Fruit fly (Drosophila melanogaster) whole organism, embryonic: Measurements from ENCODE around the gene Pex7.
A peak's percentile ranks its signal among the peaks of the same experiment; 100 is the strongest.

Experiments used
- Antp ChIP-seq: fragments of 200-800 bp; sonication (Bioruptor generic); optimal IDR thresholded peaks from 3 replicates; lab custom pipeline; 2016; ENCODE audit warnings: missing biosample characterization, missing genetic modification characterization
- CG10209 ChIP-seq: fragments of 200-800 bp; sonication (Bioruptor generic); optimal IDR thresholded peaks from 3 replicates; lab custom pipeline; 2017; ENCODE audit warnings: missing biosample characterization, mild to moderate bottlenecking, missing genetic modification characterization, missing genetic modification reagents
- CG10462 ChIP-seq: fragments of 200-800 bp; sonication (Bioruptor generic); optimal IDR thresholded peaks from 2 replicates; lab custom pipeline; 2016; ENCODE audit warnings: missing biosample characterization, missing genetic modification characterization
- CG11560 ChIP-seq: fragments of 200-800 bp; sonication (Bioruptor generic); IDR thresholded peaks from 3 replicates; pipeline ENCODE4 v1.3.6; 2022; ENCODE audit warnings: missing biosample characterization, missing genetic modification characterization
- CG12155 ChIP-seq: fragments of 200-800 bp; sonication (Bioruptor generic); optimal IDR thresholded peaks from 3 replicates; lab custom pipeline; 2016; ENCODE audit warnings: missing biosample characterization, missing genetic modification characterization
- CG14710 ChIP-seq: fragments of 200-800 bp; sonication (Bioruptor generic); optimal IDR thresholded peaks from 3 replicates; lab custom pipeline; 2019; ENCODE audit warnings: missing biosample characterization, mild to moderate bottlenecking, missing genetic modification characterization, moderate library complexity
- CG1603 ChIP-seq: fragments of 200-800 bp; sonication (Bioruptor generic); optimal IDR thresholded peaks from 2 replicates; lab custom pipeline; 2019; ENCODE audit warnings: missing biosample characterization, mild to moderate bottlenecking, missing genetic modification characterization, moderate library complexity
- CG17186 ChIP-seq: fragments of 200-800 bp; sonication (Bioruptor generic); optimal IDR thresholded peaks from 3 replicates; lab custom pipeline; 2017; ENCODE audit warnings: missing biosample characterization, missing genetic modification reagents, missing genetic modification characterization
- CG17328 ChIP-seq: fragments of 200-800 bp; sonication (Bioruptor generic); IDR thresholded peaks from 2 replicates; pipeline ENCODE4 v1.3.6; 2022; ENCODE audit warnings: missing biosample characterization, missing genetic modification characterization
- CG17912 ChIP-seq: fragments of 200-800 bp; sonication (Bioruptor generic); optimal IDR thresholded peaks from 2 replicates; lab custom pipeline; 2018; ENCODE audit warnings: missing biosample characterization, mild to moderate bottlenecking, missing genetic modification characterization
- CG1832 ChIP-seq: fragments of 200-800 bp; sonication (Bioruptor generic); optimal IDR thresholded peaks from 2 replicates; lab custom pipeline; 2017; ENCODE audit warnings: missing biosample characterization, mild to moderate bottlenecking, missing genetic modification characterization, inconsistent platforms
- CG2875 ChIP-seq: fragments of 200-800 bp; sonication (Bioruptor generic); optimal IDR thresholded peaks from 2 replicates; lab custom pipeline; 2017; ENCODE audit warnings: missing biosample characterization, mild to moderate bottlenecking, missing genetic modification characterization, missing genetic modification reagents
- CG30020 ChIP-seq: fragments of 200-800 bp; optimal IDR thresholded peaks from 2 replicates; lab custom pipeline; 2019; ENCODE audit warnings: missing biosample characterization, mild to moderate bottlenecking, missing genetic modification characterization, moderate library complexity
- CG30403 ChIP-seq: fragments of 200-800 bp; sonication (Bioruptor generic); optimal IDR thresholded peaks from 3 replicates; lab custom pipeline; 2016; ENCODE audit warnings: missing biosample characterization, missing genetic modification characterization
- CG32772 ChIP-seq: fragments of 200-800 bp; sonication (Bioruptor generic); IDR thresholded peaks from 2 replicates; pipeline ENCODE4 v1.3.6; 2022; ENCODE audit warnings: missing biosample characterization, missing genetic modification characterization
- CG33557 ChIP-seq: fragments of 200-800 bp; sonication (Bioruptor generic); optimal IDR thresholded peaks from 2 replicates; lab custom pipeline; 2019; ENCODE audit warnings: missing biosample characterization, mild to moderate bottlenecking, missing genetic modification characterization, moderate library complexity
- CG34376 ChIP-seq: fragments of 200-800 bp; sonication (Bioruptor generic); optimal IDR thresholded peaks from 2 replicates; lab custom pipeline; 2018; ENCODE audit warnings: missing biosample characterization, mild to moderate bottlenecking, missing genetic modification characterization
- CG34422 ChIP-seq: fragments of 200-800 bp; sonication (Bioruptor generic); IDR thresholded peaks from 3 replicates; pipeline ENCODE4 v1.3.6; 2022; ENCODE audit warnings: missing biosample characterization, missing genetic modification characterization
- CG3995 ChIP-seq: fragments of 200-800 bp; sonication (Bioruptor generic); optimal IDR thresholded peaks from 3 replicates; lab custom pipeline; 2016; ENCODE audit warnings: missing biosample characterization, missing genetic modification characterization
- CG42726 ChIP-seq: fragments of 200-800 bp; sonication (Bioruptor generic); IDR thresholded peaks from 2 replicates; pipeline ENCODE4 v1.3.6; 2022; ENCODE audit warnings: missing biosample characterization, missing genetic modification characterization; ENCODE audit not compliant: partially characterized antibody
- CG4360 ChIP-seq: fragments of 200-800 bp; sonication (Bioruptor generic); IDR thresholded peaks from 2 replicates; pipeline ENCODE4 v1.3.6; 2022; ENCODE audit warnings: missing biosample characterization, missing genetic modification characterization
- CG6254 ChIP-seq: fragments of 200-800 bp; sonication (Bioruptor generic); optimal IDR thresholded peaks from 3 replicates; lab custom pipeline; 2017; ENCODE audit warnings: mild to moderate bottlenecking, missing biosample characterization, missing genetic modification reagents, missing genetic modification characterization
- CG6272 ChIP-seq: fragments of 200-800 bp; sonication (Bioruptor generic); IDR thresholded peaks from 2 replicates; pipeline ENCODE4 v1.3.6; 2022; ENCODE audit warnings: missing biosample characterization, missing genetic modification characterization
- CG8281 ChIP-seq: fragments of 200-800 bp; sonication (Bioruptor generic); optimal IDR thresholded peaks from 2 replicates; lab custom pipeline; 2018; ENCODE audit warnings: missing biosample characterization, mild to moderate bottlenecking, missing genetic modification characterization, moderate library complexity
- CG8290 ChIP-seq, 3 experiments: fragments of 200-800 bp; sonication (Bioruptor generic); optimal IDR thresholded peaks; 2 replicates each; lab custom pipeline; 2016 to 2019; ENCODE audit warnings: missing biosample characterization in 3 of 3, missing genetic modification characterization in 3 of 3, mild to moderate bottlenecking in 2 of 3, moderate library complexity in 1 of 3
- CG8359 ChIP-seq: fragments of 200-800 bp; sonication (Bioruptor generic); optimal IDR thresholded peaks from 2 replicates; lab custom pipeline; 2017; ENCODE audit warnings: missing biosample characterization, mild to moderate bottlenecking, missing genetic modification characterization, borderline replicate concordance
- CG8944 ChIP-seq: fragments of 200-800 bp; sonication (Bioruptor generic); optimal IDR thresholded peaks from 3 replicates; lab custom pipeline; 2016; ENCODE audit warnings: missing biosample characterization, missing genetic modification characterization
- CG9215 ChIP-seq: fragments of 200-800 bp; sonication (Bioruptor generic); IDR thresholded peaks from 2 replicates; pipeline ENCODE4 v1.3.6; 2022; ENCODE audit warnings: missing biosample characterization, missing genetic modification characterization
- CrebB ChIP-seq: fragments of 200-800 bp; sonication (Bioruptor generic); optimal IDR thresholded peaks from 3 replicates; lab custom pipeline; 2018; ENCODE audit warnings: missing biosample characterization, mild to moderate bottlenecking, missing genetic modification characterization
- Dbx ChIP-seq: fragments of 200-800 bp; sonication (Bioruptor generic); IDR thresholded peaks from 3 replicates; pipeline ENCODE4 v1.3.6; 2022; ENCODE audit warnings: missing biosample characterization, missing genetic modification characterization
- Ets65A ChIP-seq: fragments of 200-800 bp; sonication (Bioruptor generic); peaks from one replicate; lab custom pipeline; 2016; ENCODE audit warnings: missing biosample characterization, missing genetic modification characterization
- HHEX ChIP-seq: fragments of 200-800 bp; sonication (Bioruptor generic); optimal IDR thresholded peaks from 3 replicates; lab custom pipeline; 2017; ENCODE audit warnings: missing biosample characterization, mild to moderate bottlenecking, missing genetic modification characterization, missing genetic modification reagents
- Meics ChIP-seq: fragments of 200-800 bp; sonication (Bioruptor generic); optimal IDR thresholded peaks from 2 replicates; lab custom pipeline; 2017; ENCODE audit warnings: missing biosample characterization, mild to moderate bottlenecking, missing genetic modification characterization
- NfI ChIP-seq: fragments of 200-800 bp; sonication (Bioruptor generic); optimal IDR thresholded peaks from 3 replicates; lab custom pipeline; 2018; ENCODE audit warnings: missing biosample characterization, mild to moderate bottlenecking, missing genetic modification characterization, moderate library complexity
- Oaz ChIP-seq: fragments of 200-800 bp; sonication (Bioruptor generic); IDR thresholded peaks from 2 replicates; pipeline ENCODE4 v1.3.6; 2022; ENCODE audit warnings: missing biosample characterization, missing genetic modification characterization
- Ptx1 ChIP-seq: fragments of 200-800 bp; sonication (Bioruptor generic); IDR thresholded peaks from 2 replicates; pipeline ENCODE4 v1.3.6; 2022; ENCODE audit warnings: missing biosample characterization, missing genetic modification characterization
- ap ChIP-seq: fragments of 200-800 bp; sonication (Bioruptor generic); IDR thresholded peaks from 2 replicates; pipeline ENCODE4 v1.3.6; 2022; ENCODE audit warnings: missing biosample characterization, missing genetic modification characterization
- btn ChIP-seq: fragments of 200-800 bp; sonication (Bioruptor generic); optimal IDR thresholded peaks from 2 replicates; lab custom pipeline; 2016; ENCODE audit warnings: missing biosample characterization, missing genetic modification characterization
- croc ChIP-seq: fragments of 200-800 bp; sonication (Bioruptor generic); conservative IDR thresholded peaks from 3 replicates; pipeline ENCODE4 v1.3.6; 2022; ENCODE audit warnings: missing biosample characterization, missing genetic modification characterization
- insv ChIP-seq, 2 experiments: fragments of 200-800 bp; sonication (Bioruptor generic); optimal IDR thresholded peaks; 3 replicates each; lab custom pipeline; 2016 to 2018; ENCODE audit warnings: missing biosample characterization in 2 of 2, missing genetic modification characterization in 2 of 2
- luna ChIP-seq: fragments of 200-800 bp; sonication (Bioruptor generic); optimal IDR thresholded peaks from 2 replicates; lab custom pipeline; 2016; ENCODE audit warnings: missing biosample characterization, missing genetic modification characterization
- pb ChIP-seq: fragments of 200-800 bp; sonication (Bioruptor generic); optimal IDR thresholded peaks from 3 replicates; lab custom pipeline; 2016; ENCODE audit warnings: missing biosample characterization, missing genetic modification characterization
- pita ChIP-seq: fragments of 200-800 bp; sonication (Bioruptor generic); optimal IDR thresholded peaks from 2 replicates; lab custom pipeline; 2017; ENCODE audit warnings: missing biosample characterization, mild to moderate bottlenecking, missing genetic modification characterization
- repo ChIP-seq: fragments of 200-800 bp; sonication (Bioruptor generic); optimal IDR thresholded peaks from 2 replicates; lab custom pipeline; 2016; ENCODE audit warnings: missing biosample characterization, missing genetic modification characterization
- ro ChIP-seq: fragments of 200-800 bp; sonication (Bioruptor generic); IDR thresholded peaks from 2 replicates; pipeline ENCODE4 v1.3.6; 2022; ENCODE audit warnings: missing biosample characterization, missing genetic modification characterization
- shn ChIP-seq: fragments of 200-800 bp; sonication (Bioruptor generic); optimal IDR thresholded peaks from 3 replicates; lab custom pipeline; 2016; ENCODE audit warnings: missing biosample characterization, missing genetic modification characterization
- sima ChIP-seq: fragments of 200-800 bp; sonication (Bioruptor generic); optimal IDR thresholded peaks from 2 replicates; lab custom pipeline; 2016; ENCODE audit warnings: missing biosample characterization, missing genetic modification characterization
- slou ChIP-seq: fragments of 200-800 bp; sonication (Bioruptor generic); optimal IDR thresholded peaks from 3 replicates; lab custom pipeline; 2016; ENCODE audit warnings: missing biosample characterization, missing genetic modification characterization
- unpg ChIP-seq: fragments of 200-800 bp; sonication (Bioruptor generic); optimal IDR thresholded peaks from 3 replicates; lab custom pipeline; 2018; ENCODE audit warnings: missing biosample characterization, mild to moderate bottlenecking, missing genetic modification characterization, moderate library complexity
- vnd ChIP-seq: fragments of 200-800 bp; sonication (Bioruptor generic); IDR thresholded peaks from 3 replicates; pipeline ENCODE4 v1.3.6; 2022; ENCODE audit warnings: missing biosample characterization, missing genetic modification characterization; ENCODE audit not compliant: partially characterized antibody
- vvl ChIP-seq: fragments of 200-800 bp; sonication (Bioruptor generic); IDR thresholded peaks from 2 replicates; pipeline ENCODE4 v1.3.6; 2022; ENCODE audit warnings: missing biosample characterization, missing genetic modification characterization

Gene Pex7

DNA sequence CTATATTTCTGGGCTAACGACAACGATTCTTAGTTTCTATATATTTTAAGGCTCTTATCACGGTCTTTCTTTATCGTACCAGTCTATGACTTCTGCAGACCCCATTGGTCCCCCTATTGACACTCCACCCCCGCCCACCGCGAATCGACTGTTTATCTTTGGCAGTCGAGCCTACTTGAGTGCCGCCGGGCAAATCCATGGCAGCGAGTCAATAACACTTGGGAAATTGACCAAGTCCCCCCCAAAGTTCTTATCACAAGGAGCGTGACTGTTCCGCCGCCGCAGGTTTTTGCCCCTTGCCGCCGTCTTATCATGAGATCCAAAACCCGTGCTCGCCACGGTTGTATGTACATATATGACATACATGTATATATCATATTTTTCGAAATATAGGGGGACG, 52.7 kb downstream of the Pex7 start (continued):
- TF ChIP-seq CG8359 (GFP tag; lab: Kevin White, UChicago) (no peak), NfI (GFP tag; lab: Kevin White, UChicago) (no peak), shn (GFP tag; lab: Kevin White, UChicago) (no peak), sima (GFP tag; lab: Kevin White, UChicago) (no peak), CG1603 (no peak), unpg (GFP tag; lab: Kevin White, UChicago) (no peak), CG33557 (peak; percentile 50), CG11560 (tag; lab: Robert Waterston, UW) (no peak), CG10209 (GFP tag; lab: Kevin White, UChicago) (no peak), vnd (peak; percentile 50), Oaz (GFP tag; lab: Robert Waterston, UW) (no peak), luna (GFP tag; lab: Kevin White, UChicago) (no peak), CG14710 (tag; lab: Kevin White, UChicago) (no peak), Meics (GFP tag; lab: Kevin White, UChicago) (no peak), CG30020 (tag; lab: Kevin White, UChicago) (no peak), CG8944 (GFP tag; lab: Kevin White, UChicago) (no peak), CG17328 (0 out of 2 replicates have a peak, but pooled peaks have one; percentile 18), btn (no peak), Antp (GFP tag; lab: Kevin White, UChicago) (no peak), CG30403 (GFP tag; lab: Kevin White, UChicago) (no peak), Ptx1 (0 out of 2 replicates have a peak, but pooled peaks have one; percentile 18), CG32772 (no peak), Dbx (GFP tag; lab: Robert Waterston, UW) (0 out of 3 replicates have a peak, but pooled peaks have one; percentile 11), insv (GFP tag; optimal IDR thresholded peaks at IDR 0.05; lab: Kevin White, UChicago) (no peak), Ets65A (no peak), CG17912 (no peak), CG8281 (peak; percentile 56), CG9215 (GFP tag; lab: Robert Waterston, UW) (no peak), slou (no peak), CG34422 (GFP tag; lab: Robert Waterston, UW) (no peak), CG3995 (GFP tag; lab: Kevin White, UChicago) (no peak), CG17186 (GFP tag; lab: Kevin White, UChicago) (no peak), CG10462 (no peak), vvl (peak; percentile 22; the same call in 1 of the 2 replicates), HHEX (GFP tag; lab: Kevin White, UChicago) (peak; percentile 21), repo (GFP tag; lab: Kevin White, UChicago) (no peak), CG1832 (GFP tag; lab: Kevin White, UChicago) (no peak), CG34376 (GFP tag; lab: Kevin White, UChicago) (peak; percentile 23), CrebB (tag; lab: Kevin White, UChicago) (no peak), CG6272 (no peak), CG4360 (no peak), CG42726 (GFP tag; lab: Robert Waterston, UW) (no peak), pita (GFP tag; lab: Kevin White, UChicago) (no peak), pb (GFP tag; lab: Kevin White, UChicago) (no peak), croc (GFP tag; lab: Robert Waterston, UW) (no peak), CG8290 (GFP tag; optimal IDR thresholded peaks at IDR 0.05; lab: Kevin White, UChicago) (no peak), CG8290 (tag; optimal IDR thresholded peaks at IDR 0.05; lab: Kevin White, UChicago) (peak in 1 of 2 experiments; percentile 26), CG2875 (GFP tag; lab: Kevin White, UChicago) (no peak), CG6254 (GFP tag; lab: Kevin White, UChicago) (no peak), CG12155 (GFP tag; lab: Kevin White, UChicago) (no peak), ap (GFP tag; lab: Robert Waterston, UW) (no peak), ro (GFP tag; lab: Robert Waterston, UW) (no peak)
